Fruit fly (Drosophila melanogaster): ENCODE data around the gene CG33172.

CG33172 gene

dm6 chrX:15756018-15756417, 13.4 kb upstream of the CG33172 start, which contains the start of gene CG8260:
TSS of gene CG8260 (plus strand) at chrX:15756318.
- TF ChIP-seq usp (GFP tag; optimal IDR thresholded peaks at IDR 0.05) (no peak), pan (optimal IDR thresholded peaks at IDR 0.05) (no peak), EcR (GFP tag; optimal IDR thresholded peaks at IDR 0.05) (no peak), psq (optimal IDR thresholded peaks at IDR 0.05) (no peak), Dll (optimal IDR thresholded peaks at IDR 0.05) (no peak), CG8478 (optimal IDR thresholded peaks at IDR 0.05) (no peak)

- no peak for TF ChIP-seq psq (optimal IDR thresholded peaks at IDR 0.05)
- TF ChIP-seq Dll (optimal IDR thresholded peaks at IDR 0.05) = no peak
- no peak for TF ChIP-seq usp (GFP tag; optimal IDR thresholded peaks at IDR 0.05)
- TF ChIP-seq CG8478 (optimal IDR thresholded peaks at IDR 0.05) = no peak
- no peak for TF ChIP-seq EcR (GFP tag; optimal IDR thresholded peaks at IDR 0.05)
- no peak for TF ChIP-seq pan (optimal IDR thresholded peaks at IDR 0.05)
These were observed 10.7 kb upstream of the CG33172 start for dm6 chrX:15758692-15759240.

- TF ChIP-seq pan (optimal IDR thresholded peaks at IDR 0.05) = peak; percentile 32
- no peak for TF ChIP-seq psq (optimal IDR thresholded peaks at IDR 0.05)
These were observed 9.6 kb upstream of the CG33172 start for dm6 chrX:15759752-15760446.

dm6 chrX:15760447-15761297, 8.8 kb upstream of the CG33172 start, which contains the start of the genes Graf and mRpL3:
TSS of gene Graf (minus strand) at chrX:15760733.
TSS of gene mRpL3 (plus strand) at chrX:15761248.
- no peak for TF ChIP-seq pan (optimal IDR thresholded peaks at IDR 0.05)

- no peak for TF ChIP-seq CG8478 (optimal IDR thresholded peaks at IDR 0.05)
- TF ChIP-seq EcR (GFP tag; optimal IDR thresholded peaks at IDR 0.05) = no peak
- TF ChIP-seq psq (optimal IDR thresholded peaks at IDR 0.05) = no peak
- TF ChIP-seq Dll (optimal IDR thresholded peaks at IDR 0.05) = no peak
- TF ChIP-seq pan (optimal IDR thresholded peaks at IDR 0.05) = no peak
- no peak for TF ChIP-seq usp (GFP tag; optimal IDR thresholded peaks at IDR 0.05)
These were observed 8.2 kb upstream of the CG33172 start for dm6 chrX:15761298-15761640.

- TF ChIP-seq psq (optimal IDR thresholded peaks at IDR 0.05) (no peak), CG8478 (optimal IDR thresholded peaks at IDR 0.05) (no peak), pan (optimal IDR thresholded peaks at IDR 0.05) (no peak)
These were observed 6.7 kb upstream of the CG33172 start, which contains the start of gene Polr3A for dm6 chrX:15762723-15763122. TSS of gene Polr3A (plus strand) at chrX:15762956.

- no peak for TF ChIP-seq CG8478 (optimal IDR thresholded peaks at IDR 0.05)
- no peak for TF ChIP-seq pan (optimal IDR thresholded peaks at IDR 0.05)
- no peak for TF ChIP-seq Dll (optimal IDR thresholded peaks at IDR 0.05)
- no peak for TF ChIP-seq psq (optimal IDR thresholded peaks at IDR 0.05)
- TF ChIP-seq EcR (GFP tag; optimal IDR thresholded peaks at IDR 0.05) = no peak
- no peak for TF ChIP-seq usp (GFP tag; optimal IDR thresholded peaks at IDR 0.05)
These were observed 3.0 kb upstream of the CG33172 start, which contains the start of gene CG8952 for dm6 chrX:15766395-15766866. TSS of gene CG8952 (minus strand) at chrX:15766445.

- TF ChIP-seq Dll (optimal IDR thresholded peaks at IDR 0.05) (no peak), EcR (GFP tag; optimal IDR thresholded peaks at IDR 0.05) (no peak), pan (optimal IDR thresholded peaks at IDR 0.05) (no peak), psq (optimal IDR thresholded peaks at IDR 0.05) (no peak), usp (GFP tag; optimal IDR thresholded peaks at IDR 0.05) (no peak), CG8478 (optimal IDR thresholded peaks at IDR 0.05) (no peak)
These were observed 3.2 kb downstream of the CG33172 start, which contains the start of gene CG43672 for dm6 chrX:15772663-15773062. TSS of gene CG43672 (plus strand) at chrX:15772963.

dm6 chrX:15778846-15779245, 9.4 kb downstream of the CG33172 start, which contains the start of gene CG43673:
TSS of gene CG43673 (plus strand) at chrX:15779146.
- TF ChIP-seq psq (optimal IDR thresholded peaks at IDR 0.05) = no peak
- no peak for TF ChIP-seq pan (optimal IDR thresholded peaks at IDR 0.05)
- TF ChIP-seq CG8478 (optimal IDR thresholded peaks at IDR 0.05) = no peak
- TF ChIP-seq usp (GFP tag; optimal IDR thresholded peaks at IDR 0.05) = no peak
- TF ChIP-seq Dll (optimal IDR thresholded peaks at IDR 0.05) = no peak
- TF ChIP-seq EcR (GFP tag; optimal IDR thresholded peaks at IDR 0.05) = no peak

- no peak for TF ChIP-seq Dll (optimal IDR thresholded peaks at IDR 0.05)
- TF ChIP-seq psq (optimal IDR thresholded peaks at IDR 0.05) = no peak
- no peak for TF ChIP-seq pan (optimal IDR thresholded peaks at IDR 0.05)
- no peak for TF ChIP-seq CG8478 (optimal IDR thresholded peaks at IDR 0.05)
- no peak for TF ChIP-seq EcR (GFP tag; optimal IDR thresholded peaks at IDR 0.05)
- no peak for TF ChIP-seq usp (GFP tag; optimal IDR thresholded peaks at IDR 0.05)
These were observed 14.1 kb downstream of the CG33172 start, which contains the start of gene Efhc1.1 for dm6 chrX:15783610-15784009. TSS of gene Efhc1.1 (minus strand) at chrX:15783710.

dm6 chrX:15785429-15786239, 16.2 kb downstream of the CG33172 start, which contains the start of the genes Paf-AHalpha and mRpS30:
TSS of gene Paf-AHalpha (minus strand) at chrX:15785583.
TSS of gene mRpS30 (plus strand) at chrX:15786047.
- no peak for TF ChIP-seq usp (GFP tag; optimal IDR thresholded peaks at IDR 0.05)
- TF ChIP-seq EcR (GFP tag; optimal IDR thresholded peaks at IDR 0.05) = no peak

Data from whole organism.